Worm (Caenorhabditis elegans) whole organism, L1 larva: ENCODE measurements around the gene Y8A9A.2.

Experiments used
- C04F5.9 ChIP-seq: sonication (generic microtip); optimal IDR thresholded peaks from 2 replicates; lab custom pipeline; 2016; ENCODE audit warnings: missing genetic modification characterization, missing compliant biosample characterization
- C16A3.4 ChIP-seq: fragments of 150-350 bp; optimal IDR thresholded peaks from 2 replicates; lab custom pipeline; 2014; ENCODE audit warnings: missing biosample characterization, missing genetic modification characterization
- C34B4.2 ChIP-seq: sonication (generic microtip); optimal IDR thresholded peaks from 2 replicates; lab custom pipeline; 2017; ENCODE audit warnings: mild to moderate bottlenecking, missing genetic modification characterization, missing compliant biosample characterization
- F16B12.6 ChIP-seq: fragments of 150-350 bp; optimal IDR thresholded peaks from 2 replicates; lab custom pipeline; 2014; ENCODE audit warnings: missing biosample characterization, missing genetic modification characterization
- Y116A8C.19 ChIP-seq: sonication (generic microtip); optimal IDR thresholded peaks from 2 replicates; lab custom pipeline; 2016; ENCODE audit warnings: missing compliant biosample characterization, missing genetic modification characterization, borderline replicate concordance
- aly-2 ChIP-seq: fragments of 150-350 bp; optimal IDR thresholded peaks from 2 replicates; lab custom pipeline; 2014; ENCODE audit warnings: missing biosample characterization, missing genetic modification characterization
- blmp-1 ChIP-seq: fragments of 150-350 bp; optimal IDR thresholded peaks from 2 replicates; lab custom pipeline; 2014; ENCODE audit warnings: missing biosample characterization, missing genetic modification characterization
- ceh-63 ChIP-seq: fragments of 200-800 bp; sonication (Bioruptor generic); optimal IDR thresholded peaks from 2 replicates; lab custom pipeline; 2018; ENCODE audit warnings: mild to moderate bottlenecking, missing genetic modification characterization, missing compliant biosample characterization
- ceh-8 ChIP-seq: fragments of 200-800 bp; sonication (Bioruptor generic); optimal IDR thresholded peaks from 2 replicates; lab custom pipeline; 2018; ENCODE audit warnings: mild to moderate bottlenecking, missing genetic modification characterization, moderate library complexity, missing compliant biosample characterization
- ceh-82 ChIP-seq, 3 experiments: fragments of 150-350 bp in 1 of 3; sonication (generic microtip) in 2 of 3; optimal IDR thresholded peaks; 2 replicates each; lab custom pipeline; 2014 to 2017; ENCODE audit warnings: missing biosample characterization in 3 of 3, missing genetic modification characterization in 3 of 3
- ceh-88 ChIP-seq: fragments of 200-800 bp; sonication (Bioruptor generic); IDR thresholded peaks from 2 replicates; pipeline ENCODE4 v1.3.6; 2022; ENCODE audit warnings: missing genetic modification characterization, missing compliant biosample characterization
- ceh-90 ChIP-seq: sonication (generic microtip); optimal IDR thresholded peaks from 2 replicates; lab custom pipeline; 2016; ENCODE audit warnings: missing genetic modification characterization, missing compliant biosample characterization
- ces-1 ChIP-seq: fragments of 150-350 bp; optimal IDR thresholded peaks from 2 replicates; lab custom pipeline; 2014; ENCODE audit warnings: missing biosample characterization, missing genetic modification reagents, missing genetic modification characterization
- dpl-1 ChIP-seq, 3 experiments: fragments of 150-350 bp in 2 of 3; sonication (generic microtip) in 1 of 3; optimal IDR thresholded peaks; 2 replicates each; lab custom pipeline; 2014 to 2017; ENCODE audit warnings: missing biosample characterization in 3 of 3, missing genetic modification characterization in 3 of 3, missing genetic modification reagents in 3 of 3
- dsc-1 ChIP-seq: sonication (generic microtip); optimal IDR thresholded peaks from 2 replicates; lab custom pipeline; 2016; ENCODE audit warnings: mild to moderate bottlenecking, missing genetic modification characterization, missing compliant biosample characterization
- efl-1 ChIP-seq, 4 experiments: fragments of 150-350 bp; optimal IDR thresholded peaks in 3 of 4; peaks in 1 of 4; 1 replicate in 1 of 4; 2 replicates in 3 of 4; lab custom pipeline; 2014; ENCODE audit warnings: missing biosample characterization in 2 of 4, missing genetic modification characterization in 2 of 4, missing genetic modification reagents in 2 of 4
- efl-3 ChIP-seq: fragments of 200-800 bp; sonication (Bioruptor generic); optimal IDR thresholded peaks from 2 replicates; lab custom pipeline; 2018; ENCODE audit warnings: mild to moderate bottlenecking, missing genetic modification characterization, missing compliant biosample characterization
- egl-13 ChIP-seq: sonication (generic microtip); optimal IDR thresholded peaks from 2 replicates; lab custom pipeline; 2016; ENCODE audit warnings: missing genotype, missing genetic modification reagents, missing genetic modification characterization, missing compliant biosample characterization
- elt-3 ChIP-seq, 6 experiments: fragments of 150-350 bp in 1 of 6; sonication (generic microtip); optimal IDR thresholded peaks; 2 replicates each; lab custom pipeline; 2017 to 2018; ENCODE audit warnings: missing biosample characterization in 6 of 6, missing genetic modification characterization in 6 of 6, inconsistent platforms in 1 of 6
- fkh-10 ChIP-seq: sonication (generic microtip); optimal IDR thresholded peaks from 2 replicates; lab custom pipeline; 2017; ENCODE audit warnings: missing biosample characterization, missing genetic modification reagents, missing genetic modification characterization
- grh-1 ChIP-seq: fragments of 200-800 bp; sonication (Bioruptor generic); IDR thresholded peaks from 2 replicates; pipeline ENCODE4 v1.3.6; 2022; ENCODE audit warnings: missing genetic modification reagents, missing genetic modification characterization, missing compliant biosample characterization
- hlh-4 ChIP-seq: sonication (generic microtip); optimal IDR thresholded peaks from 2 replicates; lab custom pipeline; 2016; ENCODE audit warnings: mild to moderate bottlenecking, missing genetic modification characterization, missing compliant biosample characterization
- hpl-2 ChIP-seq: fragments of 150-350 bp; optimal IDR thresholded peaks from 2 replicates; lab custom pipeline; 2014; ENCODE audit warnings: missing biosample characterization, missing genetic modification reagents, missing genetic modification characterization
- irx-1 ChIP-seq: sonication (generic microtip); optimal IDR thresholded peaks from 2 replicates; lab custom pipeline; 2016; ENCODE audit warnings: missing genetic modification characterization, missing compliant biosample characterization
- jun-1 ChIP-seq: fragments of 150-350 bp; optimal IDR thresholded peaks from 2 replicates; lab custom pipeline; 2014; ENCODE audit warnings: missing biosample characterization, missing genetic modification reagents, missing genetic modification characterization
- lin-14 ChIP-seq: fragments of 200-800 bp; sonication (Bioruptor generic); optimal IDR thresholded peaks from 2 replicates; lab custom pipeline; 2018; ENCODE audit warnings: mild to moderate bottlenecking, missing genetic modification characterization, moderate library complexity, missing compliant biosample characterization
- lin-35 ChIP-seq, 2 experiments: fragments of 150-350 bp; optimal IDR thresholded peaks; 2 replicates each; lab custom pipeline; 2014; ENCODE audit warnings: missing biosample characterization in 2 of 2, missing genetic modification characterization in 2 of 2, missing genetic modification reagents in 2 of 2
- lin-39 ChIP-seq: fragments of 150-350 bp; optimal IDR thresholded peaks from 2 replicates; lab custom pipeline; 2014; ENCODE audit warnings: missing biosample characterization, missing genetic modification reagents, missing genetic modification characterization
- lir-3 ChIP-seq: sonication (generic microtip); optimal IDR thresholded peaks from 2 replicates; lab custom pipeline; 2016; ENCODE audit warnings: mild to moderate bottlenecking, missing genetic modification characterization, moderate library complexity, missing compliant biosample characterization; ENCODE audit not compliant: poor library complexity
- lsy-2 ChIP-seq, 2 experiments: fragments of 150-350 bp; optimal IDR thresholded peaks; 2 replicates each; lab custom pipeline; 2014; ENCODE audit warnings: missing biosample characterization in 2 of 2, missing genetic modification characterization in 2 of 2
- mdl-1 ChIP-seq, 2 experiments: fragments of 150-350 bp; optimal IDR thresholded peaks; 2 replicates each; lab custom pipeline; 2014 to 2017; ENCODE audit warnings: missing biosample characterization in 2 of 2, missing genetic modification characterization in 2 of 2, inconsistent platforms in 1 of 2
- nhr-237 ChIP-seq: fragments of 150-350 bp; optimal IDR thresholded peaks from 2 replicates; lab custom pipeline; 2014; ENCODE audit warnings: missing biosample characterization, missing genetic modification characterization
- nhr-28 ChIP-seq: fragments of 150-350 bp; optimal IDR thresholded peaks from 2 replicates; lab custom pipeline; 2014; ENCODE audit warnings: missing biosample characterization, missing genetic modification characterization
- nhr-47 ChIP-seq: sonication (generic microtip); optimal IDR thresholded peaks from 2 replicates; lab custom pipeline; 2016; ENCODE audit warnings: mild to moderate bottlenecking, missing genetic modification characterization, moderate library complexity, missing compliant biosample characterization
- nhr-76 ChIP-seq: sonication (generic microtip); optimal IDR thresholded peaks from 2 replicates; lab custom pipeline; 2017; ENCODE audit warnings: missing biosample characterization, missing genetic modification characterization
- nhr-77 ChIP-seq: fragments of 150-350 bp; optimal IDR thresholded peaks from 2 replicates; lab custom pipeline; 2014; ENCODE audit warnings: missing biosample characterization, missing genetic modification characterization
- nhr-84 ChIP-seq: sonication (generic microtip); optimal IDR thresholded peaks from 2 replicates; lab custom pipeline; 2017; ENCODE audit warnings: missing biosample characterization, missing genetic modification characterization
- nhr-85 ChIP-seq: sonication (generic microtip); peaks from one replicate; lab custom pipeline; 2016; ENCODE audit warnings: missing genetic modification characterization, inconsistent platforms, missing compliant biosample characterization
- pag-3 ChIP-seq: sonication (generic microtip); optimal IDR thresholded peaks from 2 replicates; lab custom pipeline; 2017; ENCODE audit warnings: missing genetic modification characterization, mild to moderate bottlenecking, missing compliant biosample characterization, antibody characterized with exemption, borderline replicate concordance; ENCODE audit not compliant: insufficient read depth
- pax-3 ChIP-seq: fragments of 200-800 bp; sonication (Bioruptor generic); optimal IDR thresholded peaks from 2 replicates; lab custom pipeline; 2018; ENCODE audit warnings: mild to moderate bottlenecking, missing genetic modification characterization, moderate library complexity, missing compliant biosample characterization
- rnt-1 ChIP-seq: sonication (generic microtip); optimal IDR thresholded peaks from 2 replicates; lab custom pipeline; 2016; ENCODE audit warnings: mild to moderate bottlenecking, missing genetic modification characterization, moderate library complexity, missing compliant biosample characterization
- skn-1 ChIP-seq: fragments of 150-350 bp; optimal IDR thresholded peaks from 2 replicates; lab custom pipeline; 2014; ENCODE audit warnings: missing biosample characterization, missing genetic modification characterization
- sox-4 ChIP-seq: sonication (generic microtip); optimal IDR thresholded peaks from 2 replicates; lab custom pipeline; 2016; ENCODE audit warnings: missing genetic modification characterization, missing compliant biosample characterization
- sptf-1 ChIP-seq: fragments of 150-350 bp; optimal IDR thresholded peaks from 2 replicates; lab custom pipeline; 2014; ENCODE audit warnings: missing biosample characterization, missing genetic modification characterization
- sup-37 ChIP-seq: fragments of 200-800 bp; sonication (Bioruptor generic); optimal IDR thresholded peaks from 2 replicates; lab custom pipeline; 2018; ENCODE audit warnings: mild to moderate bottlenecking, missing genetic modification characterization, missing compliant biosample characterization
- swsn-7 ChIP-seq: sonication (generic microtip); optimal IDR thresholded peaks from 2 replicates; lab custom pipeline; 2016; ENCODE audit warnings: missing genetic modification characterization, missing compliant biosample characterization
- unc-130 ChIP-seq: fragments of 150-350 bp; optimal IDR thresholded peaks from 2 replicates; lab custom pipeline; 2017; ENCODE audit warnings: missing biosample characterization, missing genetic modification characterization, inconsistent platforms
- unc-30 ChIP-seq: sonication (generic microtip); optimal IDR thresholded peaks from 2 replicates; lab custom pipeline; 2017; ENCODE audit warnings: missing biosample characterization, missing genetic modification characterization
- unc-86 ChIP-seq: sonication (generic microtip); optimal IDR thresholded peaks from 2 replicates; lab custom pipeline; 2016; ENCODE audit warnings: missing genetic modification characterization, missing compliant biosample characterization
- unc-98 ChIP-seq: fragments of 200-800 bp; sonication (Bioruptor generic); IDR thresholded peaks from 2 replicates; pipeline ENCODE4 v1.3.6; 2022; ENCODE audit warnings: missing genetic modification characterization, missing compliant biosample characterization
- vab-15 ChIP-seq: sonication (generic microtip); optimal IDR thresholded peaks from 2 replicates; lab custom pipeline; 2017; ENCODE audit warnings: missing genotype, mild to moderate bottlenecking, missing genetic modification characterization, missing compliant biosample characterization
- ztf-11 ChIP-seq, 2 experiments: sonication (generic microtip); optimal IDR thresholded peaks; 2 replicates each; lab custom pipeline; 2016 to 2017; ENCODE audit warnings: missing genetic modification characterization in 2 of 2, missing biosample characterization in 1 of 2, missing compliant biosample characterization in 1 of 2
- ztf-4 ChIP-seq: fragments of 150-350 bp; optimal IDR thresholded peaks from 2 replicates; lab custom pipeline; 2014; ENCODE audit warnings: missing biosample characterization, missing genetic modification characterization

The Y8A9A.2 gene

ce11 chrII:3810550-3810949 is 15.1 kb downstream of the Y8A9A.2 start (continued):
- no peak for TF ChIP-seq ces-1
- TF ChIP-seq sptf-1 (tag; lab: Kevin White, UChicago), result no peak
- TF ChIP-seq blmp-1 (tag; lab: Kevin White, UChicago), result peak; percentile 20
- TF ChIP-seq lsy-2 (tag; optimal IDR thresholded peaks at IDR 0.05; lab: Kevin White, UChicago), result peak; percentile 37 to 60
- no peak for TF ChIP-seq ceh-88
- no peak for TF ChIP-seq unc-130 (tag; lab: Kevin White, UChicago)
- no peak for TF ChIP-seq skn-1
- no peak for TF ChIP-seq C34B4.2 (tag; lab: Kevin White, UChicago)
- TF ChIP-seq ceh-90 (tag; lab: Kevin White, UChicago), result no peak
- peak in 2 of 3 experiments; percentile 17 to 42 for TF ChIP-seq dpl-1 (GFP tag; optimal IDR thresholded peaks at IDR 0.05; lab: Kevin White, UChicago)
- no peak for TF ChIP-seq aly-2
- TF ChIP-seq hpl-2 (GFP tag; lab: Kevin White, UChicago), result no peak
- TF ChIP-seq nhr-85 (tag; lab: Kevin White, UChicago), result peak; percentile 47
- peak; percentile 30 for TF ChIP-seq rnt-1 (tag; lab: Kevin White, UChicago)
- no peak for TF ChIP-seq egl-13 (tag; lab: Kevin White, UChicago)
- TF ChIP-seq lin-35 (GFP tag; optimal IDR thresholded peaks at IDR 0.05; lab: Kevin White, UChicago), result peak; percentile 44 to 46
- no peak for TF ChIP-seq pag-3
- TF ChIP-seq efl-1 (optimal IDR thresholded peaks at IDR 0.05; lab: Kevin White, UChicago), result peak; percentile 40 to 46
- peak; percentile 28 to 95 for TF ChIP-seq efl-1 (GFP tag; optimal IDR thresholded peaks at IDR 0.05 in 1 of 2; lab: Kevin White, UChicago)
- peak; percentile 85 for TF ChIP-seq lin-14
- TF ChIP-seq sox-4, result no peak
- no peak for TF ChIP-seq nhr-237 (tag; lab: Kevin White, UChicago)
- TF ChIP-seq F16B12.6, result peak; percentile 1
- peak; percentile 27 for TF ChIP-seq swsn-7 (tag; lab: Kevin White, UChicago)
- no peak for TF ChIP-seq nhr-77
- TF ChIP-seq lin-39, result no peak
- no peak for TF ChIP-seq ceh-63 (GFP tag; lab: Kevin White, UChicago)
- no peak for TF ChIP-seq Y116A8C.19
- TF ChIP-seq unc-98 (GFP tag; lab: Robert Waterston, UW), result no peak
- no peak for TF ChIP-seq C16A3.4 (tag; lab: Kevin White, UChicago)
- peak; percentile 24 for TF ChIP-seq dsc-1
- no peak for TF ChIP-seq ztf-4 (tag; lab: Kevin White, UChicago)
- no peak for TF ChIP-seq ceh-82 (tag; optimal IDR thresholded peaks at IDR 0.05; lab: Kevin White, UChicago)
- TF ChIP-seq elt-3 (tag; optimal IDR thresholded peaks at IDR 0.05; lab: Kevin White, UChicago), result no peak
- no peak for TF ChIP-seq unc-86 (tag; lab: Kevin White, UChicago)
- no peak for TF ChIP-seq nhr-28 (tag; lab: Kevin White, UChicago)
- TF ChIP-seq grh-1, result no peak
- no peak for TF ChIP-seq irx-1 (tag; lab: Kevin White, UChicago)
- TF ChIP-seq ceh-8 (GFP tag; lab: Kevin White, UChicago), result no peak
- TF ChIP-seq sup-37, result no peak
- TF ChIP-seq efl-3, result no peak
- no peak for TF ChIP-seq nhr-84 (tag; lab: Kevin White, UChicago)
- no peak for TF ChIP-seq vab-15 (tag; lab: Kevin White, UChicago)
- TF ChIP-seq lir-3, result no peak
- no peak for TF ChIP-seq fkh-10 (GFP tag; lab: Kevin White, UChicago)
- no peak for TF ChIP-seq C04F5.9
- TF ChIP-seq nhr-76 (tag; lab: Kevin White, UChicago), result no peak
- peak in 1 of 2 experiments; percentile 30 for TF ChIP-seq mdl-1 (tag; optimal IDR thresholded peaks at IDR 0.05; lab: Kevin White, UChicago)
- no peak for TF ChIP-seq hlh-4
- TF ChIP-seq nhr-47 (tag; lab: Kevin White, UChicago), result peak; percentile 51
- no peak for TF ChIP-seq jun-1
- TF ChIP-seq ztf-11 (tag; optimal IDR thresholded peaks at IDR 0.05; lab: Kevin White, UChicago), result no peak
- no peak for TF ChIP-seq pax-3
- no peak for TF ChIP-seq unc-30 (tag; lab: Kevin White, UChicago)
